Worm (Caenorhabditis elegans): ENCODE measurements around the gene aagr-2.

ce11 chrII:4904778-4905177 lies 20.3 kb downstream of the aagr-2 start, which contains the start of gene btbd-10:
- no peak for TF ChIP-seq cog-1 (tag; optimal IDR thresholded peaks at IDR 0.05)
- TF ChIP-seq ztf-29 (GFP tag; IDR thresholded peaks at IDR 0.05): no peak
- no peak for TF ChIP-seq flt-1 (GFP tag; IDR thresholded peaks at IDR 0.05)
- no peak for TF ChIP-seq ref-1 (GFP tag; conservative IDR thresholded peaks at IDR 0.05)
- TF ChIP-seq ztf-23 (GFP tag; IDR thresholded peaks at IDR 0.05): no peak

All from whole organism, midembryonic.